Worm (Caenorhabditis elegans) whole organism, L1 larva: ENCODE results near the gene R08E3.3.
A peak's percentile ranks its signal among the peaks of the same experiment; 100 is the strongest.

Experiments used
- C04F5.9 ChIP-seq: sonication (generic microtip); optimal IDR thresholded peaks from 2 replicates; lab custom pipeline; 2016; ENCODE audit warnings: missing genetic modification characterization, missing compliant biosample characterization
- C16A3.4 ChIP-seq: fragments of 150-350 bp; optimal IDR thresholded peaks from 2 replicates; lab custom pipeline; 2014; ENCODE audit warnings: missing biosample characterization, missing genetic modification characterization
- C34B4.2 ChIP-seq: sonication (generic microtip); optimal IDR thresholded peaks from 2 replicates; lab custom pipeline; 2017; ENCODE audit warnings: mild to moderate bottlenecking, missing genetic modification characterization, missing compliant biosample characterization
- aha-1 ChIP-seq: fragments of 150-350 bp; optimal IDR thresholded peaks from 2 replicates; lab custom pipeline; 2014; ENCODE audit warnings: missing biosample characterization, missing genetic modification characterization
- blmp-1 ChIP-seq: fragments of 150-350 bp; optimal IDR thresholded peaks from 2 replicates; lab custom pipeline; 2014; ENCODE audit warnings: missing biosample characterization, missing genetic modification characterization
- ceh-63 ChIP-seq: fragments of 200-800 bp; sonication (Bioruptor generic); optimal IDR thresholded peaks from 2 replicates; lab custom pipeline; 2018; ENCODE audit warnings: mild to moderate bottlenecking, missing genetic modification characterization, missing compliant biosample characterization
- ceh-8 ChIP-seq: fragments of 200-800 bp; sonication (Bioruptor generic); optimal IDR thresholded peaks from 2 replicates; lab custom pipeline; 2018; ENCODE audit warnings: mild to moderate bottlenecking, missing genetic modification characterization, moderate library complexity, missing compliant biosample characterization
- ceh-82 ChIP-seq, 3 experiments: fragments of 150-350 bp in 1 of 3; sonication (generic microtip) in 2 of 3; optimal IDR thresholded peaks; 2 replicates each; lab custom pipeline; 2014 to 2017; ENCODE audit warnings: missing biosample characterization in 3 of 3, missing genetic modification characterization in 3 of 3
- ceh-90 ChIP-seq: sonication (generic microtip); optimal IDR thresholded peaks from 2 replicates; lab custom pipeline; 2016; ENCODE audit warnings: missing genetic modification characterization, missing compliant biosample characterization
- ces-1 ChIP-seq: fragments of 150-350 bp; optimal IDR thresholded peaks from 2 replicates; lab custom pipeline; 2014; ENCODE audit warnings: missing biosample characterization, missing genetic modification reagents, missing genetic modification characterization
- dpl-1 ChIP-seq, 3 experiments: fragments of 150-350 bp in 2 of 3; sonication (generic microtip) in 1 of 3; optimal IDR thresholded peaks; 2 replicates each; lab custom pipeline; 2014 to 2017; ENCODE audit warnings: missing biosample characterization in 3 of 3, missing genetic modification characterization in 3 of 3, missing genetic modification reagents in 3 of 3
- efl-1 ChIP-seq, 4 experiments: fragments of 150-350 bp; optimal IDR thresholded peaks in 3 of 4; peaks in 1 of 4; 1 replicate in 1 of 4; 2 replicates in 3 of 4; lab custom pipeline; 2014; ENCODE audit warnings: missing biosample characterization in 2 of 4, missing genetic modification characterization in 2 of 4, missing genetic modification reagents in 2 of 4
- efl-3 ChIP-seq: fragments of 200-800 bp; sonication (Bioruptor generic); optimal IDR thresholded peaks from 2 replicates; lab custom pipeline; 2018; ENCODE audit warnings: mild to moderate bottlenecking, missing genetic modification characterization, missing compliant biosample characterization
- egl-13 ChIP-seq: sonication (generic microtip); optimal IDR thresholded peaks from 2 replicates; lab custom pipeline; 2016; ENCODE audit warnings: missing genotype, missing genetic modification reagents, missing genetic modification characterization, missing compliant biosample characterization
- egl-27 ChIP-seq, 2 experiments: fragments of 150-350 bp in 1 of 2; sonication (generic microtip); optimal IDR thresholded peaks; 3 replicates each; lab custom pipeline; 2017 to 2018; ENCODE audit warnings: missing biosample characterization in 2 of 2, missing genetic modification characterization in 2 of 2, missing genetic modification reagents in 2 of 2
- elt-3 ChIP-seq, 6 experiments: fragments of 150-350 bp in 1 of 6; sonication (generic microtip); optimal IDR thresholded peaks; 2 replicates each; lab custom pipeline; 2017 to 2018; ENCODE audit warnings: missing biosample characterization in 6 of 6, missing genetic modification characterization in 6 of 6, inconsistent platforms in 1 of 6
- ets-5 ChIP-seq: fragments of 200-800 bp; sonication (Bioruptor generic); IDR thresholded peaks from 2 replicates; pipeline ENCODE4 v1.3.6; 2022; ENCODE audit warnings: missing genetic modification characterization, missing compliant biosample characterization
- fkh-10 ChIP-seq: sonication (generic microtip); optimal IDR thresholded peaks from 2 replicates; lab custom pipeline; 2017; ENCODE audit warnings: missing biosample characterization, missing genetic modification reagents, missing genetic modification characterization
- fos-1 ChIP-seq: fragments of 150-350 bp; optimal IDR thresholded peaks from 2 replicates; lab custom pipeline; 2014; ENCODE audit warnings: missing biosample characterization, missing genetic modification characterization
- grh-1 ChIP-seq: fragments of 200-800 bp; sonication (Bioruptor generic); IDR thresholded peaks from 2 replicates; pipeline ENCODE4 v1.3.6; 2022; ENCODE audit warnings: missing genetic modification reagents, missing genetic modification characterization, missing compliant biosample characterization
- isw-1 ChIP-seq: fragments of 200-800 bp; sonication (Bioruptor generic); IDR thresholded peaks from 2 replicates; pipeline ENCODE4 v1.3.6; 2022; ENCODE audit warnings: missing genetic modification characterization, missing compliant biosample characterization
- jun-1 ChIP-seq: fragments of 150-350 bp; optimal IDR thresholded peaks from 2 replicates; lab custom pipeline; 2014; ENCODE audit warnings: missing biosample characterization, missing genetic modification reagents, missing genetic modification characterization
- lin-15B ChIP-seq: fragments of 150-350 bp; sonication (generic microtip); optimal IDR thresholded peaks from 3 replicates; lab custom pipeline; 2014; ENCODE audit warnings: missing biosample characterization, missing genetic modification characterization
- lin-35 ChIP-seq, 2 experiments: fragments of 150-350 bp; optimal IDR thresholded peaks; 2 replicates each; lab custom pipeline; 2014; ENCODE audit warnings: missing biosample characterization in 2 of 2, missing genetic modification characterization in 2 of 2, missing genetic modification reagents in 2 of 2
- lir-3 ChIP-seq: sonication (generic microtip); optimal IDR thresholded peaks from 2 replicates; lab custom pipeline; 2016; ENCODE audit warnings: mild to moderate bottlenecking, missing genetic modification characterization, moderate library complexity, missing compliant biosample characterization; ENCODE audit not compliant: poor library complexity
- lsy-2 ChIP-seq, 2 experiments: fragments of 150-350 bp; optimal IDR thresholded peaks; 2 replicates each; lab custom pipeline; 2014; ENCODE audit warnings: missing biosample characterization in 2 of 2, missing genetic modification characterization in 2 of 2
- mab-9 ChIP-seq: fragments of 200-800 bp; sonication (Bioruptor generic); IDR thresholded peaks from 2 replicates; pipeline ENCODE4 v1.3.6; 2022; ENCODE audit warnings: missing genetic modification reagents, missing genetic modification characterization, missing compliant biosample characterization
- mef-2 ChIP-seq: fragments of 150-350 bp; optimal IDR thresholded peaks from 2 replicates; lab custom pipeline; 2014; ENCODE audit warnings: missing biosample characterization, missing genetic modification characterization
- mep-1 ChIP-seq: fragments of 150-350 bp; optimal IDR thresholded peaks from 2 replicates; lab custom pipeline; 2014; ENCODE audit warnings: missing biosample characterization, missing genetic modification characterization
- nhr-11 ChIP-seq: fragments of 150-350 bp; optimal IDR thresholded peaks from 2 replicates; lab custom pipeline; 2014; ENCODE audit warnings: missing biosample characterization, missing genetic modification characterization
- nhr-12 ChIP-seq: sonication (generic microtip); optimal IDR thresholded peaks from 2 replicates; lab custom pipeline; 2017; ENCODE audit warnings: missing biosample characterization, missing genetic modification characterization
- nhr-19 ChIP-seq: fragments of 200-800 bp; sonication (Bioruptor generic); conservative IDR thresholded peaks from 2 replicates; pipeline ENCODE4 v1.3.6; 2022; ENCODE audit warnings: missing genetic modification characterization, missing compliant biosample characterization
- nhr-20 ChIP-seq: sonication (generic microtip); optimal IDR thresholded peaks from 2 replicates; lab custom pipeline; 2016; ENCODE audit warnings: mild to moderate bottlenecking, missing genetic modification characterization, missing compliant biosample characterization
- nhr-28 ChIP-seq: fragments of 150-350 bp; optimal IDR thresholded peaks from 2 replicates; lab custom pipeline; 2014; ENCODE audit warnings: missing biosample characterization, missing genetic modification characterization
- nhr-47 ChIP-seq: sonication (generic microtip); optimal IDR thresholded peaks from 2 replicates; lab custom pipeline; 2016; ENCODE audit warnings: mild to moderate bottlenecking, missing genetic modification characterization, moderate library complexity, missing compliant biosample characterization
- nhr-71 ChIP-seq: sonication (generic microtip); optimal IDR thresholded peaks from 2 replicates; lab custom pipeline; 2016; ENCODE audit warnings: mild to moderate bottlenecking, missing genetic modification characterization, moderate library complexity, missing compliant biosample characterization
- nhr-77 ChIP-seq: fragments of 150-350 bp; optimal IDR thresholded peaks from 2 replicates; lab custom pipeline; 2014; ENCODE audit warnings: missing biosample characterization, missing genetic modification characterization
- nhr-85 ChIP-seq: sonication (generic microtip); peaks from one replicate; lab custom pipeline; 2016; ENCODE audit warnings: missing genetic modification characterization, inconsistent platforms, missing compliant biosample characterization
- rnt-1 ChIP-seq: sonication (generic microtip); optimal IDR thresholded peaks from 2 replicates; lab custom pipeline; 2016; ENCODE audit warnings: mild to moderate bottlenecking, missing genetic modification characterization, moderate library complexity, missing compliant biosample characterization
- sox-4 ChIP-seq: sonication (generic microtip); optimal IDR thresholded peaks from 2 replicates; lab custom pipeline; 2016; ENCODE audit warnings: missing genetic modification characterization, missing compliant biosample characterization
- sptf-1 ChIP-seq: fragments of 150-350 bp; optimal IDR thresholded peaks from 2 replicates; lab custom pipeline; 2014; ENCODE audit warnings: missing biosample characterization, missing genetic modification characterization
- swsn-7 ChIP-seq: sonication (generic microtip); optimal IDR thresholded peaks from 2 replicates; lab custom pipeline; 2016; ENCODE audit warnings: missing genetic modification characterization, missing compliant biosample characterization
- tbx-2 ChIP-seq: sonication (generic microtip); optimal IDR thresholded peaks from 2 replicates; lab custom pipeline; 2016; ENCODE audit warnings: missing genetic modification characterization, missing compliant biosample characterization
- tlp-1 ChIP-seq: fragments of 150-350 bp; optimal IDR thresholded peaks from 2 replicates; lab custom pipeline; 2014; ENCODE audit warnings: missing biosample characterization, missing genetic modification characterization
- unc-130 ChIP-seq: fragments of 150-350 bp; optimal IDR thresholded peaks from 2 replicates; lab custom pipeline; 2017; ENCODE audit warnings: missing biosample characterization, missing genetic modification characterization, inconsistent platforms
- unc-86 ChIP-seq: sonication (generic microtip); optimal IDR thresholded peaks from 2 replicates; lab custom pipeline; 2016; ENCODE audit warnings: missing genetic modification characterization, missing compliant biosample characterization
- unc-98 ChIP-seq: fragments of 200-800 bp; sonication (Bioruptor generic); IDR thresholded peaks from 2 replicates; pipeline ENCODE4 v1.3.6; 2022; ENCODE audit warnings: missing genetic modification characterization, missing compliant biosample characterization
- zag-1 ChIP-seq: fragments of 150-350 bp; optimal IDR thresholded peaks from 2 replicates; lab custom pipeline; 2014; ENCODE audit warnings: missing biosample characterization, missing genetic modification characterization
- ztf-4 ChIP-seq: fragments of 150-350 bp; optimal IDR thresholded peaks from 2 replicates; lab custom pipeline; 2014; ENCODE audit warnings: missing biosample characterization, missing genetic modification characterization

R08E3.3 gene

ce11 chrX:4808737-4809136 lies 9.7 kb upstream of the R08E3.3 start (continued):
- TF ChIP-seq isw-1 (GFP tag; lab: Robert Waterston, UW) = no peak
- TF ChIP-seq jun-1 (tag; lab: Kevin White, UChicago) = no peak
- TF ChIP-seq lir-3 = no peak
- no peak for TF ChIP-seq tbx-2
- TF ChIP-seq swsn-7 = no peak
- TF ChIP-seq mef-2 = no peak
- TF ChIP-seq fos-1 (tag; lab: Kevin White, UChicago) = no peak
- TF ChIP-seq efl-3 (GFP tag; lab: Kevin White, UChicago) = no peak
- no peak for TF ChIP-seq unc-86 (tag; lab: Kevin White, UChicago)
- no peak for TF ChIP-seq nhr-12 (tag; lab: Kevin White, UChicago)
- peak; percentile 33 for TF ChIP-seq nhr-71 (tag; lab: Kevin White, UChicago)
- TF ChIP-seq lin-15B (tag; lab: Kevin White, UChicago) = no peak
- TF ChIP-seq ztf-4 (tag; lab: Kevin White, UChicago) = no peak
- TF ChIP-seq rnt-1 = no peak
- peak in 1 of 2 experiments; percentile 29 for TF ChIP-seq lsy-2 (tag; optimal IDR thresholded peaks at IDR 0.05; lab: Kevin White, UChicago)
- TF ChIP-seq nhr-20 = peak; percentile 52
- TF ChIP-seq unc-130 (tag; lab: Kevin White, UChicago) = no peak
- no peak for TF ChIP-seq ceh-82 (tag; optimal IDR thresholded peaks at IDR 0.05; lab: Kevin White, UChicago)

DNA sequence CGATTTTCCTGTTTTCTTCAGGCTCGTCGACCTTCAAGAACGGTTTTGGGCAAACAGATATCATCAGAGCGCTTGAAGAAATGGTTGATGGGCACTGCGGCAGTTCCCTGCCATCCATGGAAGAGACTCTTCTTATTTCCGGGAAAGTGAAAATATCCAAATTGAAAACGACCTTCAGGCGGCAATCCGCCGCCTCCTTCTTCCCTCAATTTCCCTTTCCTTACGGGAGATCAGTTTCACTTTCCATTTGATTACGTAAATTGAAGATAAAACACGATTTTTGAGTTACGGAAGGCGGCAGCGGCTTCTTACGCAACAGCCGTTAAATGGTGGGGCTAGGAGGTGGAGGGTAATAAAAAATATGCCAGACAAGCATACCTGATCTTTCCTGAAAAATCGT lies 9.2 kb upstream of the R08E3.3 start:
- TF ChIP-seq efl-3 (GFP tag; lab: Kevin White, UChicago) (no peak), nhr-85 (tag; lab: Kevin White, UChicago) (peak; percentile 60), fkh-10 (GFP tag; lab: Kevin White, UChicago) (no peak), blmp-1 (tag; lab: Kevin White, UChicago) (peak; percentile 99), elt-3 (tag; optimal IDR thresholded peaks at IDR 0.05; lab: Kevin White, UChicago) (peak in 1 of 6 experiments; percentile 15)

DNA sequence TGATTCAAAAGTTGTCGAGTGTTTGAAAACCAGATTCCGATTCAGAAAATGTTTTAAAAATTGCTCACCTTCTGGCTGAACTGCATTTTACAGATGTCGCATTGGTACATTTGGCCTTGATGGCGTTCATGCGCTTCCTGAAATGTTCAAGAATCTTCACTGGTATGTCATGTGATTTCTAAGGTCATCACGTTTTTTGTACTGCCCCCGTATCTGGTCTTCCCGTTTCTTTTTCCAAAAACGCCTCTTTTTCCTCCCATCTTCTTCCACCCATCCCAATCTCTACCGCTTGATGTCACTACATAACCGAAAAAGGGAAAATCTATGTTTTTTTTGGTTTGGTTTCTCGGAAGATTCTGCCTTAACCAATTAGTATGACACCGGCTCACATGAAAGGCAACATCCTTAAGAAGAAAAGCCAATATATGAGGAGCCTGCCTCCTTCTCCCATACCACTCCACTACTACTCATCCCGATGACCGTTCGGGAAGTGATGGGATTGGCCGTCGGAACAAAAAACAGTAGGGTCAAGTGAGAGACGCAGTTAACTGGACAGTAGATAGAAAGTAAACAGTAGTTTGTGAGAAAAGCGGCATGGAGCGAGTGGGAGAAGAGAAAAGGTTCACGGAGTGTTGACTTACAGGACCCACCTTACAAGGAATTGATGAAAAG lies 8.5 kb upstream of the R08E3.3 start:
- TF ChIP-seq sptf-1 (no peak), efl-1 (optimal IDR thresholded peaks at IDR 0.05; lab: Kevin White, UChicago) (no peak), efl-1 (GFP tag; optimal IDR thresholded peaks at IDR 0.05 in 1 of 2; lab: Kevin White, UChicago) (peak in 1 of 2 experiments; percentile 83), jun-1 (tag; lab: Kevin White, UChicago) (no peak), mep-1 (tag; lab: Kevin White, UChicago) (peak; percentile 56), ces-1 (GFP tag; lab: Kevin White, UChicago) (no peak), egl-27 (tag; optimal IDR thresholded peaks at IDR 0.05; lab: Kevin White, UChicago) (no peak), egl-13 (no peak), ceh-63 (GFP tag; lab: Kevin White, UChicago) (no peak), efl-3 (GFP tag; lab: Kevin White, UChicago) (no peak), lin-35 (GFP tag; optimal IDR thresholded peaks at IDR 0.05; lab: Kevin White, UChicago) (peak in 1 of 2 experiments; percentile 18), ceh-90 (no peak), ceh-8 (no peak), zag-1 (no peak), aha-1 (peak; percentile 0), unc-98 (no peak), C04F5.9 (no peak), dpl-1 (GFP tag; optimal IDR thresholded peaks at IDR 0.05; lab: Kevin White, UChicago) (peak in 1 of 3 experiments; percentile 1), nhr-77 (tag; lab: Kevin White, UChicago) (no peak), nhr-11 (no peak), C16A3.4 (tag; lab: Kevin White, UChicago) (no peak), mab-9 (GFP tag; lab: Robert Waterston, UW) (no peak), rnt-1 (no peak), C34B4.2 (tag; lab: Kevin White, UChicago) (no peak), ceh-82 (tag; optimal IDR thresholded peaks at IDR 0.05; lab: Kevin White, UChicago) (no peak), nhr-28 (tag; lab: Kevin White, UChicago) (no peak), ets-5 (GFP tag; lab: Robert Waterston, UW) (no peak), grh-1 (GFP tag; lab: Robert Waterston, UW) (no peak; the same call in 1 of the 2 replicates), tlp-1 (no peak), lin-15B (tag; lab: Kevin White, UChicago) (no peak), nhr-19 (GFP tag; lab: Robert Waterston, UW) (peak; percentile 35; the same call in 1 of the 2 replicates), sox-4 (tag; lab: Kevin White, UChicago) (no peak), isw-1 (GFP tag; lab: Robert Waterston, UW) (no peak), nhr-47 (tag; lab: Kevin White, UChicago) (peak; percentile 5)
